Worm (Caenorhabditis elegans) whole organism, L4 larva: Measurements from ENCODE around the gene ugt-38.

Experiments used
- F10B5.3 ChIP-seq: sonication (generic microtip); optimal IDR thresholded peaks from 2 replicates; lab custom pipeline; 2016; ENCODE audit warnings: mild to moderate bottlenecking, missing genetic modification characterization, missing compliant biosample characterization
- F37D6.2 ChIP-seq: sonication (generic microtip); optimal IDR thresholded peaks from 2 replicates; lab custom pipeline; 2016; ENCODE audit warnings: mild to moderate bottlenecking, missing genetic modification characterization, missing compliant biosample characterization
- F44E2.7 ChIP-seq: fragments of 200-800 bp; sonication (Bioruptor generic); IDR thresholded peaks from 2 replicates; pipeline ENCODE4 v2.1.2; 2022; ENCODE audit warnings: missing genetic modification characterization, missing compliant biosample characterization
- T26A8.4 ChIP-seq: fragments of 200-800 bp; sonication (Bioruptor generic); IDR thresholded peaks from 2 replicates; pipeline ENCODE4 v1.3.6; 2022; ENCODE audit warnings: missing genetic modification characterization, missing compliant biosample characterization
- Y48G9A.11 ChIP-seq: fragments of 200-800 bp; sonication (Bioruptor generic); IDR thresholded peaks from 2 replicates; pipeline ENCODE4 v1.3.6; 2022; ENCODE audit warnings: missing genetic modification reagents, missing genetic modification characterization, missing compliant biosample characterization
- Y5F2A.4 ChIP-seq: fragments of 200-800 bp; sonication (Bioruptor generic); optimal IDR thresholded peaks from 2 replicates; lab custom pipeline; 2018; ENCODE audit warnings: mild to moderate bottlenecking, missing genetic modification characterization, missing compliant biosample characterization
- Y75B8A.6 ChIP-seq: fragments of 200-800 bp; sonication (Bioruptor generic); IDR thresholded peaks from 2 replicates; pipeline ENCODE4 v1.3.6; 2022; ENCODE audit warnings: missing genetic modification reagents, missing genetic modification characterization, missing compliant biosample characterization
- ZK337.2 ChIP-seq: fragments of 200-800 bp; sonication (Bioruptor generic); IDR thresholded peaks from 2 replicates; pipeline ENCODE4 v1.3.6; 2022; ENCODE audit warnings: missing genetic modification reagents, missing genetic modification characterization, missing compliant biosample characterization
- aha-1 ChIP-seq: fragments of 150-350 bp; peaks from one replicate; lab custom pipeline; 2014; ENCODE audit warnings: missing biosample characterization, missing genetic modification characterization
- arid-1 ChIP-seq: fragments of 200-800 bp; sonication (Bioruptor generic); conservative IDR thresholded peaks from 2 replicates; pipeline ENCODE4 v1.3.6; 2022; ENCODE audit warnings: missing genetic modification reagents, missing genetic modification characterization, missing compliant biosample characterization
- ceh-20 ChIP-seq: fragments of 200-800 bp; sonication (Bioruptor generic); IDR thresholded peaks from 2 replicates; pipeline ENCODE4 v1.3.6; 2022; ENCODE audit warnings: missing genetic modification reagents, missing genetic modification characterization, missing compliant biosample characterization
- ceh-82 ChIP-seq: sonication (generic microtip); optimal IDR thresholded peaks from 2 replicates; lab custom pipeline; 2017; ENCODE audit warnings: missing biosample characterization, missing genetic modification characterization
- ctbp-1 ChIP-seq: fragments of 200-800 bp; sonication (Bioruptor generic); IDR thresholded peaks from 2 replicates; pipeline ENCODE4 v1.3.6; 2022; ENCODE audit warnings: missing genetic modification reagents, missing genetic modification characterization, missing compliant biosample characterization
- daf-16 ChIP-seq, 3 experiments: sonication (generic microtip); optimal IDR thresholded peaks; 2 replicates each; lab custom pipeline; 2016 to 2017; ENCODE audit warnings: missing genetic modification characterization in 3 of 3, missing genetic modification reagents in 3 of 3, mild to moderate bottlenecking in 2 of 3, missing compliant biosample characterization in 2 of 3, missing biosample characterization in 1 of 3, moderate library complexity in 1 of 3
- daf-19 ChIP-seq: fragments of 200-800 bp; sonication (Bioruptor generic); conservative IDR thresholded peaks from 2 replicates; pipeline ENCODE4 v1.3.6; 2022; ENCODE audit warnings: missing genetic modification characterization, missing compliant biosample characterization
- daf-8 ChIP-seq: fragments of 200-800 bp; sonication (Bioruptor generic); IDR thresholded peaks from 2 replicates; pipeline ENCODE4 v1.3.6; 2022; ENCODE audit warnings: missing genetic modification characterization, missing compliant biosample characterization
- dmd-6 ChIP-seq: fragments of 200-800 bp; sonication (Bioruptor generic); IDR thresholded peaks from 2 replicates; pipeline ENCODE4 v1.3.6; 2022; ENCODE audit warnings: missing genetic modification reagents, missing genetic modification characterization, missing compliant biosample characterization
- dpl-1 ChIP-seq: fragments of 150-350 bp; optimal IDR thresholded peaks from 2 replicates; lab custom pipeline; 2014; ENCODE audit warnings: missing biosample characterization, missing genetic modification reagents, missing genetic modification characterization
- duxl-1 ChIP-seq: sonication (generic microtip); optimal IDR thresholded peaks from 2 replicates; lab custom pipeline; 2016; ENCODE audit warnings: mild to moderate bottlenecking, missing genetic modification characterization, moderate library complexity, missing compliant biosample characterization; ENCODE audit not compliant: poor library complexity
- dve-1 ChIP-seq: sonication (generic microtip); optimal IDR thresholded peaks from 2 replicates; lab custom pipeline; 2017; ENCODE audit warnings: antibody characterized with exemption, mild to moderate bottlenecking, missing genetic modification characterization, missing compliant biosample characterization; ENCODE audit not compliant: insufficient read depth
- egl-43 ChIP-seq: fragments of 200-800 bp; sonication (Bioruptor generic); IDR thresholded peaks from 2 replicates; pipeline ENCODE4 v1.3.6; 2022; ENCODE audit warnings: missing genetic modification reagents, missing genetic modification characterization, missing compliant biosample characterization
- fos-1 ChIP-seq: fragments of 150-350 bp; optimal IDR thresholded peaks from 2 replicates; lab custom pipeline; 2014; ENCODE audit warnings: missing biosample characterization, missing genetic modification characterization
- hif-1 ChIP-seq, 2 experiments: sonication (generic microtip); optimal IDR thresholded peaks; 2 replicates each; lab custom pipeline; 2016 to 2017; ENCODE audit warnings: missing compliant biosample characterization in 2 of 2, missing genetic modification characterization in 2 of 2, missing genetic modification reagents in 2 of 2, missing genotype in 2 of 2, mild to moderate bottlenecking in 1 of 2
- hlh-11 ChIP-seq: fragments of 200-800 bp; sonication (Bioruptor generic); optimal IDR thresholded peaks from 2 replicates; lab custom pipeline; 2018; ENCODE audit warnings: mild to moderate bottlenecking, missing genetic modification characterization, missing compliant biosample characterization
- hmg-1.1 ChIP-seq: fragments of 200-800 bp; sonication (Bioruptor generic); IDR thresholded peaks from 2 replicates; pipeline ENCODE4 v1.3.6; 2022; ENCODE audit warnings: missing genetic modification reagents, missing genetic modification characterization, missing compliant biosample characterization
- jun-1 ChIP-seq: fragments of 150-350 bp; optimal IDR thresholded peaks from 2 replicates; lab custom pipeline; 2014; ENCODE audit warnings: missing biosample characterization, missing genetic modification reagents, missing genetic modification characterization
- lim-7 ChIP-seq: fragments of 200-800 bp; sonication (Bioruptor generic); IDR thresholded peaks from 2 replicates; pipeline ENCODE4 v1.3.6; 2022; ENCODE audit warnings: missing genetic modification characterization, missing compliant biosample characterization
- lin-1 ChIP-seq: fragments of 200-800 bp; sonication (Bioruptor generic); IDR thresholded peaks from 2 replicates; pipeline ENCODE4 v1.3.6; 2022; ENCODE audit warnings: missing genetic modification reagents, missing genetic modification characterization, missing compliant biosample characterization
- lin-29 ChIP-seq: fragments of 200-800 bp; sonication (Bioruptor generic); IDR thresholded peaks from 2 replicates; pipeline ENCODE4 v1.3.6; 2022; ENCODE audit warnings: missing genetic modification reagents, missing genetic modification characterization, missing compliant biosample characterization
- lir-3 ChIP-seq: sonication (generic microtip); optimal IDR thresholded peaks from 2 replicates; lab custom pipeline; 2016; ENCODE audit warnings: mild to moderate bottlenecking, missing genetic modification characterization, missing compliant biosample characterization
- madf-9 ChIP-seq: fragments of 200-800 bp; sonication (Bioruptor generic); conservative IDR thresholded peaks from 2 replicates; pipeline ENCODE4 v1.3.6; 2022; ENCODE audit warnings: missing genetic modification reagents, missing genetic modification characterization, missing compliant biosample characterization
- mes-2 ChIP-seq: sonication (generic microtip); optimal IDR thresholded peaks from 2 replicates; lab custom pipeline; 2016; ENCODE audit warnings: missing genotype, mild to moderate bottlenecking, missing genetic modification characterization, missing compliant biosample characterization; ENCODE audit not compliant: poor library complexity, severe bottlenecking
- nhr-102 ChIP-seq: sonication (generic microtip); optimal IDR thresholded peaks from 2 replicates; lab custom pipeline; 2016; ENCODE audit warnings: mild to moderate bottlenecking, missing genetic modification characterization, moderate library complexity, missing compliant biosample characterization
- nhr-11 ChIP-seq: fragments of 150-350 bp; optimal IDR thresholded peaks from 2 replicates; lab custom pipeline; 2014; ENCODE audit warnings: missing biosample characterization, missing genetic modification characterization
- nhr-237 ChIP-seq: sonication (generic microtip); optimal IDR thresholded peaks from 2 replicates; lab custom pipeline; 2017; ENCODE audit warnings: missing biosample characterization, missing genetic modification characterization
- nhr-42 ChIP-seq: fragments of 200-800 bp; sonication (Bioruptor generic); IDR thresholded peaks from 2 replicates; pipeline ENCODE4 v1.3.6; 2022; ENCODE audit warnings: missing genetic modification characterization, missing compliant biosample characterization
- nhr-48 ChIP-seq: sonication (generic microtip); optimal IDR thresholded peaks from 2 replicates; lab custom pipeline; 2016; ENCODE audit warnings: mild to moderate bottlenecking, missing genetic modification characterization, missing compliant biosample characterization
- nhr-76 ChIP-seq: fragments of 150-350 bp; optimal IDR thresholded peaks from 2 replicates; lab custom pipeline; 2014; ENCODE audit warnings: missing biosample characterization, missing genetic modification characterization
- nhr-77 ChIP-seq: fragments of 150-350 bp; optimal IDR thresholded peaks from 2 replicates; lab custom pipeline; 2014; ENCODE audit warnings: missing biosample characterization, missing genetic modification characterization
- pha-4 ChIP-seq, 2 experiments: fragments of 150-350 bp in 1 of 2; fragments of 200-800 bp in 1 of 2; sonication (Bioruptor generic) in 1 of 2; IDR thresholded peaks in 1 of 2; optimal IDR thresholded peaks in 1 of 2; 2 replicates each; pipeline versions ENCODE4 v1.3.6 to Lab custom; 2014 to 2022; ENCODE audit warnings: missing genetic modification characterization in 2 of 2, missing genetic modification reagents in 2 of 2, missing biosample characterization in 1 of 2, missing compliant biosample characterization in 1 of 2
- pqm-1 ChIP-seq: sonication (generic microtip); optimal IDR thresholded peaks from 2 replicates; lab custom pipeline; 2017; ENCODE audit warnings: missing biosample characterization, missing genetic modification characterization
- set-16 ChIP-seq: fragments of 200-800 bp; sonication (Bioruptor generic); IDR thresholded peaks from 2 replicates; pipeline ENCODE4 v1.3.6; 2022; ENCODE audit warnings: missing genetic modification reagents, missing genetic modification characterization, missing compliant biosample characterization
- snpc-4 ChIP-seq: fragments of 150-350 bp; optimal IDR thresholded peaks from 2 replicates; lab custom pipeline; 2014; ENCODE audit warnings: missing biosample characterization, missing genetic modification characterization
- spr-1 ChIP-seq: sonication (generic microtip); optimal IDR thresholded peaks from 2 replicates; lab custom pipeline; 2016; ENCODE audit warnings: mild to moderate bottlenecking, missing genetic modification characterization, missing compliant biosample characterization
- tag-97 ChIP-seq: fragments of 200-800 bp; sonication (Bioruptor generic); IDR thresholded peaks from 2 replicates; pipeline ENCODE4 v1.3.6; 2022; ENCODE audit warnings: missing genetic modification characterization, missing compliant biosample characterization
- tra-1 ChIP-seq: fragments of 200-800 bp; sonication (Bioruptor generic); IDR thresholded peaks from 2 replicates; pipeline ENCODE4 v1.3.6; 2022; ENCODE audit warnings: missing genetic modification reagents, missing genetic modification characterization, missing compliant biosample characterization
- unc-130 ChIP-seq: sonication (generic microtip); optimal IDR thresholded peaks from 2 replicates; lab custom pipeline; 2016; ENCODE audit warnings: missing genetic modification reagents, missing genetic modification characterization, missing compliant biosample characterization
- unc-62 ChIP-seq, 3 experiments: fragments of 150-350 bp in 1 of 3; sonication (generic microtip); optimal IDR thresholded peaks in 2 of 3; peaks in 1 of 3; 1 replicate in 1 of 3; 2 replicates in 2 of 3; lab custom pipeline; 2014 to 2017; ENCODE audit warnings: missing biosample characterization in 3 of 3, missing genetic modification characterization in 3 of 3, missing genetic modification reagents in 3 of 3, missing genotype in 1 of 3
- ztf-7 ChIP-seq: fragments of 150-350 bp; optimal IDR thresholded peaks from 2 replicates; lab custom pipeline; 2014; ENCODE audit warnings: missing biosample characterization, missing genetic modification characterization

ugt-38 gene

DNA sequence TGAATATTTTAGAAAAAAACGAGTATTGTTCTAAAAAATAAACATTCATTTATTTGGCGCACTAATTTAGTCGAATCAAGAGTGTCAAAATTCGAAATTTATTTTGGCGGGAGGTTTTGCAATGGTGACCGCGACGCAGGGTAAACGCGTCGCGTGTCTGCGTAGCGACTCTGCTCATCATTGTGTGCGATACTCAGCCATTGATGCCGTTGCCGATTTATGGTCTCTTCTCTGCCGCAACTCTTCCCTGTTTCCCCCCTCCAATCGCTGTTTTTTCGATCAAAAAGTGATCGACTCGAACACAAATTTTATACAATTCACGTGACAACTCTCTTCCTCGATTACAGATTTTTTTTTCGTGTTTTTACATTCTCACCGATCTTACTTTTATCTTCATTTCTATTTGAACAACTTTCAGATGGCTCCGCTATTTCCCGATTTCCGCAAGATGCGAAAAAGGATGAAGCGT is 49.3 kb upstream of the ugt-38 start, which contains the start of gene F09G2.2 (continued):
- TF ChIP-seq pqm-1 (tag; lab: Kevin White, UChicago) = no peak
- peak; percentile 88 for TF ChIP-seq ceh-20 (GFP tag; lab: Robert Waterston, UW)
- TF ChIP-seq pha-4 (GFP tag; IDR thresholded peaks at IDR 0.05; lab: Robert Waterston, UW) = peak; percentile 78; the same call in 1 of the 2 replicates
- no peak for TF ChIP-seq pha-4 (tag; optimal IDR thresholded peaks at IDR 0.05; lab: Kevin White, UChicago)
- TF ChIP-seq ctbp-1 (GFP tag; lab: Robert Waterston, UW) = peak; percentile 74
- TF ChIP-seq tra-1 (GFP tag; lab: Robert Waterston, UW) = peak; percentile 89
- TF ChIP-seq lim-7 = no peak
- TF ChIP-seq F44E2.7 = no peak
- no peak for TF ChIP-seq ceh-82 (tag; lab: Kevin White, UChicago)
- TF ChIP-seq daf-8 (GFP tag; lab: Robert Waterston, UW) = no peak
- peak; percentile 65 for TF ChIP-seq lin-1 (GFP tag; lab: Robert Waterston, UW)
- peak; percentile 31 for TF ChIP-seq F37D6.2
- TF ChIP-seq dpl-1 (GFP tag; lab: Kevin White, UChicago) = peak; percentile 94
- TF ChIP-seq nhr-11 (tag; lab: Kevin White, UChicago) = peak; percentile 92
- no peak for TF ChIP-seq F10B5.3 (tag; lab: Kevin White, UChicago)
- no peak for TF ChIP-seq nhr-76 (tag; lab: Kevin White, UChicago)
- peak; percentile 89 for TF ChIP-seq hmg-1.1 (GFP tag; lab: Robert Waterston, UW)
- TF ChIP-seq tag-97 = no peak
- TF ChIP-seq T26A8.4 (GFP tag; lab: Robert Waterston, UW) = peak; percentile 91
- TF ChIP-seq nhr-48 = peak; percentile 79
- TF ChIP-seq hif-1 (tag; optimal IDR thresholded peaks at IDR 0.05; lab: Kevin White, UChicago) = peak in 1 of 2 experiments; percentile 78
- TF ChIP-seq spr-1 (tag; lab: Kevin White, UChicago) = peak; percentile 56
- no peak for TF ChIP-seq fos-1 (tag; lab: Kevin White, UChicago)
- TF ChIP-seq lin-29 = peak; percentile 80; the same call in 1 of the 2 replicates
- no peak for TF ChIP-seq nhr-237 (tag; lab: Kevin White, UChicago)
- TF ChIP-seq daf-16 (GFP tag; optimal IDR thresholded peaks at IDR 0.05; lab: Kevin White, UChicago) = peak; percentile 52 to 69
- peak; percentile 83 for TF ChIP-seq daf-16 (tag; optimal IDR thresholded peaks at IDR 0.05; lab: Kevin White, UChicago)
- TF ChIP-seq ztf-7 (tag; lab: Kevin White, UChicago) = peak; percentile 41
- TF ChIP-seq snpc-4 (tag; lab: Kevin White, UChicago) = peak; percentile 24
- peak; percentile 92 for TF ChIP-seq nhr-77 (tag; lab: Kevin White, UChicago)
- TF ChIP-seq unc-62 (GFP tag; optimal IDR thresholded peaks at IDR 0.05 in 1 of 2; lab: Kevin White, UChicago) = peak in 1 of 2 experiments; percentile 98
- no peak for TF ChIP-seq unc-62 (tag; optimal IDR thresholded peaks at IDR 0.05; lab: Kevin White, UChicago)
- no peak for TF ChIP-seq ZK337.2 (GFP tag; lab: Robert Waterston, UW)
- TF ChIP-seq duxl-1 (tag; lab: Kevin White, UChicago) = peak; percentile 77
- peak; percentile 80 for TF ChIP-seq nhr-102 (tag; lab: Kevin White, UChicago)
- TF ChIP-seq dmd-6 (GFP tag; lab: Robert Waterston, UW) = peak; percentile 97
- no peak for TF ChIP-seq daf-19 (GFP tag; lab: Robert Waterston, UW)
- TF ChIP-seq jun-1 (tag; lab: Kevin White, UChicago) = peak; percentile 76
- TF ChIP-seq set-16 = peak; percentile 61
- peak; percentile 94 for TF ChIP-seq hlh-11 (tag; lab: Kevin White, UChicago)
- TF ChIP-seq Y5F2A.4 = no peak
- peak; percentile 73 for TF ChIP-seq madf-9 (GFP tag; lab: Robert Waterston, UW)
- TF ChIP-seq unc-130 = peak; percentile 78
- TF ChIP-seq lir-3 = no peak
- TF ChIP-seq mes-2 (tag; lab: Kevin White, UChicago) = peak; percentile 91
- TF ChIP-seq dve-1 (tag; lab: Kevin White, UChicago) = peak; percentile 97
- TF ChIP-seq aha-1 (tag; lab: Kevin White, UChicago) = peak; percentile 99
- TF ChIP-seq nhr-42 (GFP tag; lab: Robert Waterston, UW) = peak; percentile 72; the same call in 1 of the 2 replicates
- TF ChIP-seq Y75B8A.6 (GFP tag; lab: Robert Waterston, UW) = no peak
- TF ChIP-seq Y48G9A.11 (GFP tag; lab: Robert Waterston, UW) = peak; percentile 63
- peak; percentile 68 for TF ChIP-seq arid-1
- TF ChIP-seq egl-43 = peak; percentile 32; the same call in 1 of the 2 replicates
